Fruit fly (Drosophila melanogaster): ENCODE data around the gene ssp2.

Gene ssp2

dm6 chr3L:13991314-13991713, 26.3 kb downstream of the ssp2 start:
- TF ChIP-seq Crg-1 (GFP tag; optimal IDR thresholded peaks at IDR 0.05) (no peak), tj (GFP tag; optimal IDR thresholded peaks at IDR 0.05) (no peak), CG7045 (GFP tag; optimal IDR thresholded peaks at IDR 0.05) (no peak), CG7101 (tag; optimal IDR thresholded peaks at IDR 0.05) (no peak), CG1620 (GFP tag; optimal IDR thresholded peaks at IDR 0.05) (no peak), CG14711 (tag; optimal IDR thresholded peaks at IDR 0.05) (no peak), bab1 (GFP tag; optimal IDR thresholded peaks at IDR 0.05) (no peak), CG11617 (GFP tag; optimal IDR thresholded peaks at IDR 0.05) (no peak), CG12768 (GFP tag; optimal IDR thresholded peaks at IDR 0.05) (no peak), cnc (optimal IDR thresholded peaks at IDR 0.05) (no peak), CG33017 (tag; optimal IDR thresholded peaks at IDR 0.05) (no peak), Hr96 (GFP tag; optimal IDR thresholded peaks at IDR 0.05) (no peak), pad (GFP tag; optimal IDR thresholded peaks at IDR 0.05) (no peak), kay (GFP tag; ENCODE audit: borderline replicate concordance) (no peak)

dm6 chr3L:13993233-13993741, 28.3 kb downstream of the ssp2 start, which contains the start of gene CG17364:
TSS of gene CG17364 (minus strand) at chr3L:13993400.
- TF ChIP-seq CG12768 (GFP tag; optimal IDR thresholded peaks at IDR 0.05) (no peak), cic (GFP tag; optimal IDR thresholded peaks at IDR 0.05) (no peak), CG7101 (tag; optimal IDR thresholded peaks at IDR 0.05) (no peak), CG7045 (GFP tag; optimal IDR thresholded peaks at IDR 0.05) (no peak), kay (GFP tag; ENCODE audit: borderline replicate concordance) (no peak), CG5204 (GFP tag; optimal IDR thresholded peaks at IDR 0.05) (no peak), Crg-1 (GFP tag; optimal IDR thresholded peaks at IDR 0.05) (no peak), pad (GFP tag; optimal IDR thresholded peaks at IDR 0.05) (no peak), CG33017 (tag; optimal IDR thresholded peaks at IDR 0.05) (no peak), tj (GFP tag; optimal IDR thresholded peaks at IDR 0.05) (no peak), ovo (GFP tag; optimal IDR thresholded peaks at IDR 0.05) (no peak), Clk (GFP tag; optimal IDR thresholded peaks at IDR 0.05) (no peak), cnc (optimal IDR thresholded peaks at IDR 0.05) (no peak), CG14711 (tag; optimal IDR thresholded peaks at IDR 0.05) (no peak), Mnt (GFP tag; optimal IDR thresholded peaks at IDR 0.05) (no peak), bab1 (GFP tag; optimal IDR thresholded peaks at IDR 0.05) (no peak), CG11617 (GFP tag; optimal IDR thresholded peaks at IDR 0.05) (no peak), Hr96 (GFP tag; optimal IDR thresholded peaks at IDR 0.05) (no peak), toe (GFP tag; optimal IDR thresholded peaks at IDR 0.05) (no peak)

- TF ChIP-seq CG7045 (GFP tag; optimal IDR thresholded peaks at IDR 0.05) (peak; percentile 25), ovo (GFP tag; optimal IDR thresholded peaks at IDR 0.05) (peak; percentile 63), tj (GFP tag; optimal IDR thresholded peaks at IDR 0.05) (peak; percentile 3), CG14711 (tag; optimal IDR thresholded peaks at IDR 0.05) (peak; percentile 63), CG12768 (GFP tag; optimal IDR thresholded peaks at IDR 0.05) (peak; percentile 63), CG11617 (GFP tag; optimal IDR thresholded peaks at IDR 0.05) (peak; percentile 30), kay (GFP tag; ENCODE audit: borderline replicate concordance) (no peak), toe (GFP tag; optimal IDR thresholded peaks at IDR 0.05) (no peak), bab1 (GFP tag; optimal IDR thresholded peaks at IDR 0.05) (peak; percentile 88), CG7101 (tag; optimal IDR thresholded peaks at IDR 0.05) (peak; percentile 83), CG33017 (tag; optimal IDR thresholded peaks at IDR 0.05) (peak; percentile 86), Hr96 (GFP tag; optimal IDR thresholded peaks at IDR 0.05) (no peak), pad (GFP tag; optimal IDR thresholded peaks at IDR 0.05) (peak; percentile 22), CG1620 (GFP tag; optimal IDR thresholded peaks at IDR 0.05) (no peak)
Measured at dm6 chr3L:13993742-13994719, 29.0 kb downstream of the ssp2 start, which contains the start of gene CtsK1. TSS of gene CtsK1 (plus strand) at chr3L:13994231.

- TF ChIP-seq toe (GFP tag; optimal IDR thresholded peaks at IDR 0.05) (no peak), Hr96 (GFP tag; optimal IDR thresholded peaks at IDR 0.05) (no peak), kay (GFP tag; ENCODE audit: borderline replicate concordance) (no peak), ovo (GFP tag; optimal IDR thresholded peaks at IDR 0.05) (no peak), CG7101 (tag; optimal IDR thresholded peaks at IDR 0.05) (no peak), cic (GFP tag; optimal IDR thresholded peaks at IDR 0.05) (no peak), CG11617 (GFP tag; optimal IDR thresholded peaks at IDR 0.05) (no peak), pad (GFP tag; optimal IDR thresholded peaks at IDR 0.05) (no peak), CG1620 (GFP tag; optimal IDR thresholded peaks at IDR 0.05) (no peak)
Measured at dm6 chr3L:13996437-13996836, 31.4 kb downstream of the ssp2 start.

dm6 chr3L:13996992-13997391, 32.0 kb downstream of the ssp2 start, which contains the start of gene CG17361:
TSS of gene CG17361 (plus strand) at chr3L:13997191.
- TF ChIP-seq CG5204 (GFP tag; optimal IDR thresholded peaks at IDR 0.05) (no peak), CG7101 (tag; optimal IDR thresholded peaks at IDR 0.05) (peak; percentile 15), CG14711 (tag; optimal IDR thresholded peaks at IDR 0.05) (peak; percentile 37)

dm6 chr3L:13999204-13999603, 34.2 kb downstream of the ssp2 start, which contains the start of gene CG17359:
TSS of gene CG17359 (minus strand) at chr3L:13999251.
- TF ChIP-seq ovo (GFP tag; optimal IDR thresholded peaks at IDR 0.05) (no peak), Hr96 (GFP tag; optimal IDR thresholded peaks at IDR 0.05) (no peak), CG7045 (GFP tag; optimal IDR thresholded peaks at IDR 0.05) (no peak), bab1 (GFP tag; optimal IDR thresholded peaks at IDR 0.05) (no peak), Crg-1 (GFP tag; optimal IDR thresholded peaks at IDR 0.05) (no peak), kay (GFP tag; ENCODE audit: borderline replicate concordance) (no peak), tj (GFP tag; optimal IDR thresholded peaks at IDR 0.05) (no peak), CG11617 (GFP tag; optimal IDR thresholded peaks at IDR 0.05) (no peak), CG12768 (GFP tag; optimal IDR thresholded peaks at IDR 0.05) (no peak), CG33017 (tag; optimal IDR thresholded peaks at IDR 0.05) (no peak), cic (GFP tag; optimal IDR thresholded peaks at IDR 0.05) (no peak), cnc (optimal IDR thresholded peaks at IDR 0.05) (no peak), Mnt (GFP tag; optimal IDR thresholded peaks at IDR 0.05) (no peak), CG14711 (tag; optimal IDR thresholded peaks at IDR 0.05) (no peak), toe (GFP tag; optimal IDR thresholded peaks at IDR 0.05) (no peak), pad (GFP tag; optimal IDR thresholded peaks at IDR 0.05) (no peak)

All from whole organism, adult.